Worm (Caenorhabditis elegans): ENCODE results near the gene arrd-24.

Gene arrd-24

DNA sequence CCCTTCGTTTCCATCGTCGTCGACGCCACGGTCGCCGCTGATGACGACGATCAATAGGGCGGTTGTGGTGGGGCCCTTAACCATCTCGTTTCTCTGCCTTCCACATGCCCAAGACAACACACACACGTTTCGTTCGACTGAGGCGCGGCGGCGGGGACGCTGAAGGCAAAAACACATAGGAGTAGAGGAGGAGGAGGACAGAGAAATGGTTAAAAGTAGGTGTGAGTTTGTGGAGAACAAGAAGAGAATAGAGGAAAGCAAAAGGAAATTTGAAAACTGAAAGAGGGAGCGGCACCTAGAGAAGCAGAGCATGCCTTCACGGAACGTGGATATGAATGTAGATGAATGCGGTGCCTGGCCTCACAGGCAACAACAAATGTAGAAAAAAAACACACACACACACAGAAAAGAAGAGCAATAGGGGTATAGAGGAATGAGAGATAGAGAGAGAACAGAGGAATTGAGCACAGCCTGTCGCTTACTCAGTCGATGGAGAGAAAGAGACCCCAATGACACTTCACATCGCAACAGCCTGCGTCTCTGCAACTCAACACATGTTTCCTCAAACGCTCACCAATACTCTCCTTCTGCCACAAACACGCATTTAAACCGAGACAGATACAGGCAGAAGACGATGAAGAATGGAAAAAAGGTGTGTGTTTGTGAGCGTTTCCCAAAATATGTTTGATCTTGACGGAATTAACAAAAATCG is 10.9 kb downstream of the arrd-24 start:
- TF ChIP-seq tbx-8 (GFP tag; optimal IDR thresholded peaks at IDR 0.05), result no peak
- peak; percentile 62 for TF ChIP-seq pha-4 (tag; optimal IDR thresholded peaks at IDR 0.05)
- TF ChIP-seq ham-2 (GFP tag; optimal IDR thresholded peaks at IDR 0.05), result no peak
- peak; percentile 18 for TF ChIP-seq mls-2 (tag; optimal IDR thresholded peaks at IDR 0.05)
- TF ChIP-seq lsy-2 (tag; optimal IDR thresholded peaks at IDR 0.05), result no peak
- peak; percentile 74 for TF ChIP-seq ceh-39 (tag; optimal IDR thresholded peaks at IDR 0.05)
- peak; percentile 49 for TF ChIP-seq cnd-1 (tag; optimal IDR thresholded peaks at IDR 0.05)
- peak; percentile 43 for TF ChIP-seq mep-1 (tag; optimal IDR thresholded peaks at IDR 0.05)
- no peak for TF ChIP-seq ces-1 (GFP tag; optimal IDR thresholded peaks at IDR 0.05)
- TF ChIP-seq ztf-11 (tag; optimal IDR thresholded peaks at IDR 0.05), result no peak
- TF ChIP-seq sem-2 (GFP tag; optimal IDR thresholded peaks at IDR 0.05), result no peak
- peak; percentile 85 for TF ChIP-seq unc-62 (GFP tag; optimal IDR thresholded peaks at IDR 0.05)
- peak; percentile 86 for TF ChIP-seq hlh-1 (tag; optimal IDR thresholded peaks at IDR 0.05)
- TF ChIP-seq nhr-2 (tag; optimal IDR thresholded peaks at IDR 0.05), result no peak
- no peak for TF ChIP-seq nhr-12 (tag; optimal IDR thresholded peaks at IDR 0.05)
- TF ChIP-seq nhr-76 (tag; optimal IDR thresholded peaks at IDR 0.05), result no peak
- peak; percentile 60 for TF ChIP-seq unc-120 (tag; optimal IDR thresholded peaks at IDR 0.05; ENCODE audit: poor library complexity, severe bottlenecking)
- no peak for TF ChIP-seq sptf-1 (tag; optimal IDR thresholded peaks at IDR 0.05)
- no peak for TF ChIP-seq bed-3 (GFP tag; optimal IDR thresholded peaks at IDR 0.05)
- TF ChIP-seq unc-39 (tag; optimal IDR thresholded peaks at IDR 0.05), result no peak
- TF ChIP-seq snpc-4 (tag; optimal IDR thresholded peaks at IDR 0.05), result no peak
- TF ChIP-seq blmp-1 (tag; optimal IDR thresholded peaks at IDR 0.05), result no peak
- no peak for TF ChIP-seq elt-1 (tag; optimal IDR thresholded peaks at IDR 0.05; ENCODE audit: borderline replicate concordance, insufficient read depth)
- peak; percentile 23 for TF ChIP-seq lin-13 (tag; optimal IDR thresholded peaks at IDR 0.05)
- peak; percentile 18 for TF ChIP-seq drap-1 (GFP tag; optimal IDR thresholded peaks at IDR 0.05)
- TF ChIP-seq ceh-83 (GFP tag; optimal IDR thresholded peaks at IDR 0.05), result no peak
- TF ChIP-seq zip-8 (tag; optimal IDR thresholded peaks at IDR 0.05), result no peak

DNA sequence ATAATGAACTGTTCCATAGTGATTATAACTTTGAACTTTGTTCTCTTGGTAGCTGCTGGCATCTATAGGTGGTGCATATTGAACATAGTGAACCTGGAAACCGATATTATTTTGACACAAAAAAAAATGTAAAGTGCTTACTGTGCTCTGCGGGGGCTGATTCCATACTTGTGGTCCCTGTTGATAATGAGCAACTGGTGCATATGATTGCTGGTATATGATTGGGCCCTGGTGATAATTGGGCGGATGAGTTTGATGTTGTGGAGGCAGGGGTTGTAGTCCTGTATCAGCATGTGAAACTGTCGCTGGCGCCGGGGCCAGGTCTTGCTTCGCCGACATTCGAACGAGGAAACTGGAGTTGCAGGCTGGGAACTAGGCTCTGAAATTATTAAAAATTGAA is 12.0 kb downstream of the arrd-24 start, which contains the start of gene pqn-39:
pqn-39 (minus strand) TSS at position 385 of the 400 bp plus-strand sequence.
- no peak for TF ChIP-seq mab-5 (tag; optimal IDR thresholded peaks at IDR 0.05)
- no peak for TF ChIP-seq sem-2 (GFP tag; optimal IDR thresholded peaks at IDR 0.05)
- TF ChIP-seq cnd-1 (tag; optimal IDR thresholded peaks at IDR 0.05), result no peak
- no peak for TF ChIP-seq M03D4.4 (tag; optimal IDR thresholded peaks at IDR 0.05)
- no peak for TF ChIP-seq ceh-43 (GFP tag; optimal IDR thresholded peaks at IDR 0.05)
- no peak for TF ChIP-seq nhr-12 (tag; optimal IDR thresholded peaks at IDR 0.05)
- no peak for TF ChIP-seq nhr-237 (tag; optimal IDR thresholded peaks at IDR 0.05)
- no peak for TF ChIP-seq pha-4 (tag; optimal IDR thresholded peaks at IDR 0.05)
- TF ChIP-seq unc-120 (tag; optimal IDR thresholded peaks at IDR 0.05; ENCODE audit: poor library complexity, severe bottlenecking), result no peak
- TF ChIP-seq ceh-39 (tag; optimal IDR thresholded peaks at IDR 0.05), result no peak
- no peak for TF ChIP-seq mep-1 (tag; optimal IDR thresholded peaks at IDR 0.05)
- TF ChIP-seq blmp-1 (tag; optimal IDR thresholded peaks at IDR 0.05), result no peak
- no peak for TF ChIP-seq drap-1 (GFP tag; optimal IDR thresholded peaks at IDR 0.05)
- TF ChIP-seq ceh-83 (GFP tag; optimal IDR thresholded peaks at IDR 0.05), result no peak
- no peak for TF ChIP-seq sptf-1 (tag; optimal IDR thresholded peaks at IDR 0.05)
- no peak for TF ChIP-seq elt-1 (tag; optimal IDR thresholded peaks at IDR 0.05; ENCODE audit: borderline replicate concordance, insufficient read depth)
- no peak for TF ChIP-seq nhr-28 (tag; optimal IDR thresholded peaks at IDR 0.05)
- TF ChIP-seq snpc-4 (tag; optimal IDR thresholded peaks at IDR 0.05), result no peak
- no peak for TF ChIP-seq hlh-1 (tag; optimal IDR thresholded peaks at IDR 0.05)

DNA sequence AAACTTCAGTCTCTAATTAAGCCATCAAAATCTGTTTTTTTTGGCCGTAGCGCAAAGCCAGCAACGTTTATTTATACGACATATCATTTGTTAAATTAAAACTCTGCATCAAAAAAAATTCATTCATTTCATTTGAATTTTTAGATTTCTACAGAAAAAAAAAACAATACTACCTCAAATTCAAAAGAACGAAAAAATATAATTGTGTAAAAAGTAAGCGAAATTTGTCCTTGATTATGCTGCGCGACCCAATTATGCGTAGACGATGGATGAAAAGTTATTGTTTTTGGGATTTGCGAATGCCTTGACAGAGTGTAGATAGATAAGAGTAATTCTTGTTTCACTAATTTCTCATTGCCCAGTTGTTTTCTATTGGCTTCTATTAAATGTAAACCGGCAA is 17.1 kb downstream of the arrd-24 start, which contains the start of gene F48F7.3:
F48F7.3 (plus strand) TSS at position 301 of the 400 bp plus-strand sequence.
- no peak for TF ChIP-seq lsy-2 (tag; optimal IDR thresholded peaks at IDR 0.05)
- no peak for TF ChIP-seq elt-1 (tag; optimal IDR thresholded peaks at IDR 0.05; ENCODE audit: borderline replicate concordance, insufficient read depth)
- TF ChIP-seq ceh-39 (tag; optimal IDR thresholded peaks at IDR 0.05), result no peak
- TF ChIP-seq ham-2 (GFP tag; optimal IDR thresholded peaks at IDR 0.05), result no peak
- no peak for TF ChIP-seq nhr-2 (tag; optimal IDR thresholded peaks at IDR 0.05)
- TF ChIP-seq bed-3 (GFP tag; optimal IDR thresholded peaks at IDR 0.05), result no peak
- TF ChIP-seq lin-13 (tag; optimal IDR thresholded peaks at IDR 0.05), result no peak

DNA sequence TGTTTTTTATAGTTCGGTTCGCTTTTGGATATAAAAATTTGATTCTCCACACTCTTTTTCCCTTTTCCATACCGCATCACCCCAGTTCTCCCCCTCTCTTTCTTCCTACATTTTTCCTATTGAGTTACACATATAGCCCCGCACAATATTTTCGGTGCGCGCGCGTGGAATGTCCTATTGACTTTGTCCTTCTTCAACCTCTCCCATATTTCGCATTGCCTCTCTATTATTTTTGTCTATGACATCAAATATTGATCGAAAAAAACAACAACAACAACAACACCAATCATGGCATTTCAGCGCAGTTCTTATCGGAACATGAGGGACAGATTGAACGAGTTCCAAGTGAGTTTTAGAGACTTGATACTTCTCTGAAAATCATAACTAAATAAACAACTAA is 20.5 kb downstream of the arrd-24 start, which contains the start of gene syx-2:
syx-2 (plus strand) TSS at position 301 of the 400 bp plus-strand sequence.
- TF ChIP-seq nhr-237 (tag; optimal IDR thresholded peaks at IDR 0.05) (no peak), ces-1 (GFP tag; optimal IDR thresholded peaks at IDR 0.05) (no peak), M03D4.4 (tag; optimal IDR thresholded peaks at IDR 0.05) (no peak), lsy-2 (tag; optimal IDR thresholded peaks at IDR 0.05) (no peak), elt-1 (tag; optimal IDR thresholded peaks at IDR 0.05; ENCODE audit: borderline replicate concordance, insufficient read depth) (no peak), ceh-39 (tag; optimal IDR thresholded peaks at IDR 0.05) (no peak), nhr-12 (tag; optimal IDR thresholded peaks at IDR 0.05) (no peak), pha-4 (tag; optimal IDR thresholded peaks at IDR 0.05) (no peak), unc-62 (GFP tag; optimal IDR thresholded peaks at IDR 0.05) (no peak), cnd-1 (tag; optimal IDR thresholded peaks at IDR 0.05) (no peak), lin-32 (GFP tag; optimal IDR thresholded peaks at IDR 0.05) (no peak), elt-3 (tag; optimal IDR thresholded peaks at IDR 0.05) (no peak), sptf-1 (tag; optimal IDR thresholded peaks at IDR 0.05) (no peak), unc-39 (tag; optimal IDR thresholded peaks at IDR 0.05) (no peak), mls-2 (tag; optimal IDR thresholded peaks at IDR 0.05) (no peak), blmp-1 (tag; optimal IDR thresholded peaks at IDR 0.05) (no peak), nhr-2 (tag; optimal IDR thresholded peaks at IDR 0.05) (no peak), mep-1 (tag; optimal IDR thresholded peaks at IDR 0.05) (no peak), nhr-28 (tag; optimal IDR thresholded peaks at IDR 0.05) (no peak)
